Worm (Caenorhabditis elegans) whole organism, L4/young adult: ENCODE data around the gene snfc-5.

ENCODE experiments used
- W03F9.2 ChIP-seq: fragments of 150-350 bp; optimal IDR thresholded peaks from 2 replicates; lab custom pipeline; 2014; ENCODE audit warnings: missing biosample characterization, missing genetic modification characterization
- dao-5 ChIP-seq: sonication (generic microtip); optimal IDR thresholded peaks from 2 replicates; lab custom pipeline; 2016; ENCODE audit warnings: missing genotype, missing genetic modification characterization, moderate library complexity, missing compliant biosample characterization
- him-1 ChIP-seq: sonication (generic microtip); optimal IDR thresholded peaks from 2 replicates; lab custom pipeline; 2016; ENCODE audit warnings: missing genotype, missing genetic modification reagents, missing genetic modification characterization, missing compliant biosample characterization

DNA sequence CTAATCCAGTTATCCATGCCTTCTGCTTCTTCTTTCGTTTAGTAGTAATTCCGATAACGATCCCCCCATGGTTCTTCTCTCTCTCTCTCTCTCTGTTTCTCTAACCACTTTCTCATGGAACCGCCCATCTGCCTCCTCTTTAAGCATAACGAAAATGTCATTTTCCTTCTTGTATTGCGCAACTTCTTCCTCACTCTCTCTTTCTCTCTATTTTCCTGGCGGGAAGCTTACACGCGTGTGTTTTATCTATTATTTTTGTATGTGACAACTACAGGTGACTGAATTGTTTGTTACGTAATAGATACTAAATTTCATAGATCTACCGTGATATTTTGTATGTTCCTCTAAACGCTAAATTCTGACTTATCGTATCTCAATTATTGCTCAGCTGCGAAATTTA is 14.2 kb upstream of the snfc-5 start:
- TF ChIP-seq dao-5 (tag; lab: Kevin White, UChicago): no peak
- TF ChIP-seq him-1 (tag; lab: Kevin White, UChicago): no peak
- TF ChIP-seq W03F9.2 (tag; lab: Kevin White, UChicago): no peak
